Fruit fly (Drosophila melanogaster): ENCODE results near the gene CG3808.

DNA sequence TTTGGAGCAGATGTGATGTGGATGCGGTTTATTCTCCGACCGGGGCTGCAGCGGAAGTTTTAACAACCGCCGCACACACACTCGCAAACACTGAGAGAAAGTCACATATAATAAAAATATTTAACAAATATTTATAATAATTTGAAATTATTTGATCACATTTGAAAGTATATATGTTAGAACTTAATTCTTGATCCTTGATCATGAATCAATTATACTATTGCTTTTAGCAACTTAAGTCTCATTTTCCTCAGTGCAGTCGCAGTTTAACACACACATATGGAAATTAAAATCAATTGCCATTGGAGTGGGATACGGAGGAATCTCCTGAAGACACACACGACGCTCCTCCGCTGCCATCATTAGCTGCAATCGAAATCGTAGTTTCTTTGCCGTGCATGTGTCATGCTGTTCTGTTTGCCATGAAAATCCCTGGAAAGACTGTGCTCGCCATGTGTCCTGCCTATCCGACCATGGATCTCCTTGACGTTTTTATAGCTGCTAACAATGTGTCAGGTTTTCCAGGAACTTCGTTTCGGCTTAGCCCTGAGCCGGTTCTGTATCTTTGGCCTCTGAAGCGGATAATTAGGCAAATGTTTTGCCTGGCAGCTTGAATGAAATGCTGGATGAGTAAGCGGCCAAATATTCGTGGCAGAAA, 32.9 kb upstream of the CG3808 start:
- TF ChIP-seq Crg-1 (GFP tag; optimal IDR thresholded peaks at IDR 0.05) (no peak), CG5204 (GFP tag; optimal IDR thresholded peaks at IDR 0.05) (no peak), toe (GFP tag; optimal IDR thresholded peaks at IDR 0.05) (no peak), Hr96 (GFP tag; optimal IDR thresholded peaks at IDR 0.05) (no peak), cnc (optimal IDR thresholded peaks at IDR 0.05) (no peak), CG1620 (GFP tag; optimal IDR thresholded peaks at IDR 0.05) (no peak), ovo (GFP tag; optimal IDR thresholded peaks at IDR 0.05) (no peak)
